Worm (Caenorhabditis elegans) whole organism, mixed stage, embryonic: ENCODE data around the gene F15A4.2.

ENCODE experiments used
- blmp-1 ChIP-seq: fragments of 150-350 bp; optimal IDR thresholded peaks from 2 replicates; lab custom pipeline; 2014; ENCODE audit warnings: missing biosample characterization, missing genetic modification characterization
- elt-1 ChIP-seq: sonication (generic microtip); optimal IDR thresholded peaks from 2 replicates; lab custom pipeline; 2017; ENCODE audit warnings: missing genetic modification characterization, mild to moderate bottlenecking, missing compliant biosample characterization, antibody characterized with exemption, moderate library complexity, borderline replicate concordance; ENCODE audit not compliant: insufficient read depth
- lin-13 ChIP-seq: fragments of 150-350 bp; optimal IDR thresholded peaks from 2 replicates; lab custom pipeline; 2014; ENCODE audit warnings: missing biosample characterization, missing genetic modification characterization
- nhr-76 ChIP-seq: sonication (generic microtip); optimal IDR thresholded peaks from 2 replicates; lab custom pipeline; 2017; ENCODE audit warnings: missing biosample characterization, missing genetic modification characterization
- pha-4 ChIP-seq: fragments of 150-350 bp; optimal IDR thresholded peaks from 2 replicates; lab custom pipeline; 2018; ENCODE audit warnings: missing biosample characterization, missing genetic modification reagents, missing genetic modification characterization
- ztf-11 ChIP-seq: fragments of 150-350 bp; optimal IDR thresholded peaks from 2 replicates; lab custom pipeline; 2014; ENCODE audit warnings: missing biosample characterization, missing genetic modification characterization

ce11 chrII:12417996-12418395 is 44.3 kb upstream of the F15A4.2 start:
- no peak for TF ChIP-seq pha-4
- TF ChIP-seq elt-1 (tag; lab: Kevin White, UChicago) = no peak
- no peak for TF ChIP-seq nhr-76 (tag; lab: Kevin White, UChicago)
- no peak for TF ChIP-seq ztf-11 (tag; lab: Kevin White, UChicago)
- TF ChIP-seq blmp-1 (tag; lab: Kevin White, UChicago) = no peak
- TF ChIP-seq lin-13 (tag; lab: Kevin White, UChicago) = no peak
